Fruit fly (Drosophila melanogaster): Measurements from ENCODE around the gene CG33159.

Gene CG33159

dm6 chr3L:3192912-3193311, 11.3 kb downstream of the CG33159 start, which contains the start of gene Hsp83 (continued):
- TF ChIP-seq B-H1 (GFP tag; IDR thresholded peaks at IDR 0.05) (peak; percentile 82; the same call in 2 of the 3 replicates), CG10267 (tag; optimal IDR thresholded peaks at IDR 0.05) (peak; percentile 99), en (GFP tag; optimal IDR thresholded peaks at IDR 0.05) (peak; percentile 91), CG13296 (GFP tag; optimal IDR thresholded peaks at IDR 0.05) (peak; percentile 99), ap (GFP tag; IDR thresholded peaks at IDR 0.05) (peak; percentile 88), jumu (GFP tag; optimal IDR thresholded peaks at IDR 0.05) (peak; percentile 88), NfI (GFP tag; optimal IDR thresholded peaks at IDR 0.05) (peak; percentile 98), abd-A (tag; optimal IDR thresholded peaks at IDR 0.05) (no peak), CG11560 (tag; IDR thresholded peaks at IDR 0.05) (no peak; the same call in 2 of the 3 replicates), CG4404 (GFP tag; IDR thresholded peaks at IDR 0.05) (peak; percentile 26; the same call in 1 of the 2 replicates), CG10147 (GFP tag; optimal IDR thresholded peaks at IDR 0.05) (peak; percentile 88), CG4617 (GFP tag; optimal IDR thresholded peaks at IDR 0.05; ENCODE audit: borderline replicate concordance) (peak; percentile 58), Jarid2 (GFP tag; optimal IDR thresholded peaks at IDR 0.05) (peak; percentile 87), hbn (GFP tag; IDR thresholded peaks at IDR 0.05; ENCODE audit: partially characterized antibody) (no peak), CG10959 (GFP tag; IDR thresholded peaks at IDR 0.05) (peak; percentile 81), da (GFP tag; optimal IDR thresholded peaks at IDR 0.05) (peak; percentile 88), kah (GFP tag; optimal IDR thresholded peaks at IDR 0.05) (peak; percentile 97), CG12155 (GFP tag; optimal IDR thresholded peaks at IDR 0.05) (peak; percentile 74), ab (GFP tag; optimal IDR thresholded peaks at IDR 0.05) (peak; percentile 3), CG12071 (GFP tag; optimal IDR thresholded peaks at IDR 0.05) (peak; percentile 99), CG10979 (tag; optimal IDR thresholded peaks at IDR 0.05) (peak; percentile 89), cg (GFP tag; optimal IDR thresholded peaks at IDR 0.05) (no peak), caup (GFP tag; optimal IDR thresholded peaks at IDR 0.05; ENCODE audit: severe bottlenecking) (peak; percentile 100), pita (GFP tag; optimal IDR thresholded peaks at IDR 0.05) (peak; percentile 6), lbe (GFP tag; optimal IDR thresholded peaks at IDR 0.05) (peak; percentile 95), slou (GFP tag; optimal IDR thresholded peaks at IDR 0.05) (peak; percentile 81), seq (GFP tag; IDR thresholded peaks at IDR 0.05) (peak; percentile 92), fu2 (GFP tag; optimal IDR thresholded peaks at IDR 0.05) (peak; percentile 86), CG30020 (tag; optimal IDR thresholded peaks at IDR 0.05) (peak; percentile 48), MTF-1 (GFP tag; optimal IDR thresholded peaks at IDR 0.05; ENCODE audit: borderline replicate concordance) (peak; percentile 99), CG5180 (GFP tag; optimal IDR thresholded peaks at IDR 0.05) (peak; percentile 92), CG42726 (GFP tag; IDR thresholded peaks at IDR 0.05; ENCODE audit: partially characterized antibody) (peak; percentile 38; the same call in 1 of the 2 replicates), CG9727 (GFP tag; optimal IDR thresholded peaks at IDR 0.05) (peak; percentile 95), ttk (GFP tag; IDR thresholded peaks at IDR 0.05) (peak; percentile 89), CG17359 (tag; optimal IDR thresholded peaks at IDR 0.05) (peak; percentile 95), zfh1 (GFP tag; IDR thresholded peaks at IDR 0.05) (peak; percentile 97), Atf-2 (GFP tag; optimal IDR thresholded peaks at IDR 0.05) (peak; percentile 84), nerfin-1 (tag; optimal IDR thresholded peaks at IDR 0.05) (peak; percentile 94), Drgx (GFP tag; IDR thresholded peaks at IDR 0.05) (peak; percentile 87), Dip2 (GFP tag; IDR thresholded peaks at IDR 0.05) (no peak), C15 (GFP tag; IDR thresholded peaks at IDR 0.05) (peak; percentile 80; the same call in 2 of the 3 replicates), Chrac-16 (GFP tag; optimal IDR thresholded peaks at IDR 0.05) (peak; percentile 79), CG16815 (GFP tag; optimal IDR thresholded peaks at IDR 0.05) (peak; percentile 79), ATbp (GFP tag; optimal IDR thresholded peaks at IDR 0.05) (peak; percentile 97), Hr78 (GFP tag; optimal IDR thresholded peaks at IDR 0.05) (no peak), oc (tag; optimal IDR thresholded peaks at IDR 0.05) (peak; percentile 92), wek (GFP tag; optimal IDR thresholded peaks at IDR 0.05) (peak; percentile 97), HLH54F (GFP tag; optimal IDR thresholded peaks at IDR 0.05) (peak; percentile 88), onecut (GFP tag; IDR thresholded peaks at IDR 0.05) (peak; percentile 96), lilli (GFP tag; optimal IDR thresholded peaks at IDR 0.05) (peak; percentile 88)
